Worm (Caenorhabditis elegans) whole organism, L3 larva: ENCODE data around the gene frpr-6.

Experiments used
- R02D3.7 ChIP-seq: fragments of 150-350 bp; optimal IDR thresholded peaks from 2 replicates; lab custom pipeline; 2014; ENCODE audit warnings: missing biosample characterization, missing genetic modification characterization
- ZK546.5 ChIP-seq: sonication (generic microtip); optimal IDR thresholded peaks from 2 replicates; lab custom pipeline; 2017; ENCODE audit warnings: missing biosample characterization, missing genetic modification characterization
- aly-2 ChIP-seq: fragments of 150-350 bp; optimal IDR thresholded peaks from 2 replicates; lab custom pipeline; 2014; ENCODE audit warnings: missing biosample characterization, missing genetic modification characterization
- ama-1 ChIP-seq: fragments of 150-350 bp; optimal IDR thresholded peaks from 2 replicates; lab custom pipeline; 2018
- ceh-16 ChIP-seq: sonication (generic microtip); optimal IDR thresholded peaks from 2 replicates; lab custom pipeline; 2017; ENCODE audit warnings: missing biosample characterization, missing genetic modification characterization
- ceh-28 ChIP-seq: fragments of 150-350 bp; optimal IDR thresholded peaks from 2 replicates; lab custom pipeline; 2014; ENCODE audit warnings: missing biosample characterization, missing genetic modification reagents, missing genetic modification characterization
- ceh-9 ChIP-seq: sonication (generic microtip); optimal IDR thresholded peaks from 2 replicates; lab custom pipeline; 2018; ENCODE audit warnings: missing biosample characterization, missing genetic modification characterization
- daf-12 ChIP-seq: fragments of 150-350 bp; optimal IDR thresholded peaks from 2 replicates; lab custom pipeline; 2014; ENCODE audit warnings: missing biosample characterization, missing genetic modification reagents, missing genetic modification characterization
- elt-1 ChIP-seq: fragments of 150-350 bp; optimal IDR thresholded peaks from 2 replicates; lab custom pipeline; 2014; ENCODE audit warnings: missing biosample characterization, missing genetic modification characterization
- elt-3 ChIP-seq, 3 experiments: fragments of 150-350 bp in 1 of 3; sonication (generic microtip) in 2 of 3; optimal IDR thresholded peaks; 2 replicates in 2 of 3; 4 replicates in 1 of 3; lab custom pipeline; 2014 to 2017; ENCODE audit warnings: missing biosample characterization in 3 of 3, missing genetic modification characterization in 3 of 3
- eor-1 ChIP-seq, 2 experiments: fragments of 150-350 bp; optimal IDR thresholded peaks; 2 replicates each; lab custom pipeline; 2014 to 2018; ENCODE audit warnings: missing biosample characterization in 2 of 2, missing genetic modification characterization in 2 of 2
- fkh-10 ChIP-seq: sonication (generic microtip); optimal IDR thresholded peaks from 2 replicates; lab custom pipeline; 2017; ENCODE audit warnings: missing biosample characterization, missing genetic modification reagents, missing genetic modification characterization
- fkh-2 ChIP-seq: fragments of 150-350 bp; optimal IDR thresholded peaks from 2 replicates; lab custom pipeline; 2014; ENCODE audit warnings: missing biosample characterization, missing genetic modification reagents, missing genetic modification characterization
- hmg-11 ChIP-seq: sonication (generic microtip); optimal IDR thresholded peaks from 2 replicates; lab custom pipeline; 2016; ENCODE audit warnings: missing genetic modification characterization, missing compliant biosample characterization
- jun-1 ChIP-seq: fragments of 150-350 bp; optimal IDR thresholded peaks from 2 replicates; lab custom pipeline; 2014; ENCODE audit warnings: missing biosample characterization, missing genetic modification reagents, missing genetic modification characterization
- lin-15B ChIP-seq: fragments of 150-350 bp; optimal IDR thresholded peaks from 2 replicates; lab custom pipeline; 2014; ENCODE audit warnings: missing biosample characterization, missing genetic modification characterization
- lin-39 ChIP-seq: fragments of 150-350 bp; optimal IDR thresholded peaks from 2 replicates; lab custom pipeline; 2018; ENCODE audit warnings: missing biosample characterization, missing genetic modification reagents, missing genetic modification characterization
- mml-1 ChIP-seq: fragments of 150-350 bp; sonication (generic microtip); optimal IDR thresholded peaks from 3 replicates; lab custom pipeline; 2014; ENCODE audit warnings: missing biosample characterization, missing genetic modification characterization
- nhr-11 ChIP-seq: fragments of 150-350 bp; optimal IDR thresholded peaks from 2 replicates; lab custom pipeline; 2014; ENCODE audit warnings: missing biosample characterization, missing genetic modification characterization
- nhr-23 ChIP-seq: fragments of 150-350 bp; optimal IDR thresholded peaks from 2 replicates; lab custom pipeline; 2014; ENCODE audit warnings: missing biosample characterization, missing genetic modification reagents, missing genetic modification characterization
- nhr-25 ChIP-seq: sonication (generic microtip); optimal IDR thresholded peaks from 2 replicates; lab custom pipeline; 2017; ENCODE audit warnings: missing biosample characterization, missing genetic modification characterization
- nhr-43 ChIP-seq: sonication (generic microtip); optimal IDR thresholded peaks from 2 replicates; lab custom pipeline; 2016; ENCODE audit warnings: mild to moderate bottlenecking, missing genetic modification characterization, missing compliant biosample characterization; ENCODE audit not compliant: poor library complexity, severe bottlenecking
- nhr-67 ChIP-seq: fragments of 150-350 bp; optimal IDR thresholded peaks from 2 replicates; lab custom pipeline; 2014; ENCODE audit warnings: missing biosample characterization, missing genetic modification characterization
- nhr-77 ChIP-seq: fragments of 150-350 bp; optimal IDR thresholded peaks from 2 replicates; lab custom pipeline; 2014; ENCODE audit warnings: missing biosample characterization, missing genetic modification characterization
- pha-4 ChIP-seq: fragments of 150-350 bp; optimal IDR thresholded peaks from 2 replicates; lab custom pipeline; 2014; ENCODE audit warnings: missing biosample characterization, missing genetic modification reagents, missing genetic modification characterization
- sea-2 ChIP-seq: fragments of 150-350 bp; sonication (generic microtip); optimal IDR thresholded peaks from 4 replicates; lab custom pipeline; 2014; ENCODE audit warnings: missing biosample characterization, missing genetic modification reagents, missing genetic modification characterization
- skn-1 ChIP-seq: fragments of 150-350 bp; optimal IDR thresholded peaks from 2 replicates; lab custom pipeline; 2014; ENCODE audit warnings: missing biosample characterization, missing genetic modification characterization
- snpc-4 ChIP-seq: fragments of 150-350 bp; optimal IDR thresholded peaks from 2 replicates; lab custom pipeline; 2014; ENCODE audit warnings: missing biosample characterization, missing genetic modification characterization
- tbx-2 ChIP-seq: sonication (generic microtip); optimal IDR thresholded peaks from 2 replicates; lab custom pipeline; 2016; ENCODE audit warnings: mild to moderate bottlenecking, missing genetic modification characterization, missing compliant biosample characterization
- unc-62 ChIP-seq: fragments of 150-350 bp; sonication (generic microtip); optimal IDR thresholded peaks from 4 replicates; lab custom pipeline; 2014; ENCODE audit warnings: missing biosample characterization, missing genetic modification reagents, missing genetic modification characterization
- zag-1 ChIP-seq: fragments of 150-350 bp; optimal IDR thresholded peaks from 2 replicates; lab custom pipeline; 2014; ENCODE audit warnings: missing biosample characterization, missing genetic modification characterization
- ztf-11 ChIP-seq: fragments of 150-350 bp; optimal IDR thresholded peaks from 2 replicates; lab custom pipeline; 2014; ENCODE audit warnings: missing biosample characterization, missing genetic modification characterization
- ztf-4 ChIP-seq: fragments of 150-350 bp; optimal IDR thresholded peaks from 2 replicates; lab custom pipeline; 2014; ENCODE audit warnings: missing biosample characterization, missing genetic modification characterization

The frpr-6 gene

ce11 chrV:9069680-9070079, 31.3 kb downstream of the frpr-6 start, which contains the start of gene T27E4.5:
Gene T27E4.5, minus strand, starts transcription at chrV:9069780.
- no peak for TF ChIP-seq ceh-28 (tag; lab: Kevin White, UChicago)
- no peak for TF ChIP-seq aly-2 (tag; lab: Kevin White, UChicago)
- TF ChIP-seq ztf-4 (tag; lab: Kevin White, UChicago): no peak
- TF ChIP-seq zag-1: no peak
- TF ChIP-seq nhr-67 (tag; lab: Kevin White, UChicago): no peak
- TF ChIP-seq mml-1 (tag; lab: Kevin White, UChicago): no peak
- TF ChIP-seq sea-2 (GFP tag; lab: Kevin White, UChicago): no peak
- TF ChIP-seq ztf-11 (tag; lab: Kevin White, UChicago): no peak
- TF ChIP-seq nhr-23: no peak
- no peak for TF ChIP-seq lin-15B (tag; lab: Kevin White, UChicago)
- TF ChIP-seq pha-4 (tag; lab: Kevin White, UChicago): no peak
- no peak for TF ChIP-seq nhr-11 (tag; lab: Kevin White, UChicago)
- TF ChIP-seq ceh-16 (tag; lab: Kevin White, UChicago): no peak
- TF ChIP-seq skn-1: no peak
- no peak for TF ChIP-seq ZK546.5 (tag; lab: Kevin White, UChicago)
- TF ChIP-seq ceh-9 (tag; lab: Kevin White, UChicago): no peak
- no peak for TF ChIP-seq R02D3.7 (tag; lab: Kevin White, UChicago)
- no peak for TF ChIP-seq jun-1 (tag; lab: Kevin White, UChicago)
- TF ChIP-seq fkh-2 (tag; lab: Kevin White, UChicago): no peak
- TF ChIP-seq tbx-2 (tag; lab: Kevin White, UChicago): no peak

ce11 chrV:9067678-9068077, 33.3 kb downstream of the frpr-6 start, which contains the start of gene fip-2:
Gene fip-2, plus strand, starts transcription at chrV:9067978.
- TF ChIP-seq nhr-77 (no peak), elt-3 (tag; optimal IDR thresholded peaks at IDR 0.05; lab: Kevin White, UChicago) (no peak), eor-1 (tag; optimal IDR thresholded peaks at IDR 0.05; lab: Kevin White, UChicago) (no peak)

- no peak for TF ChIP-seq ama-1
- TF ChIP-seq elt-3 (tag; optimal IDR thresholded peaks at IDR 0.05; lab: Kevin White, UChicago): no peak
- TF ChIP-seq elt-1 (tag; lab: Kevin White, UChicago): peak; percentile 87
Measured at ce11 chrV:9065915-9066314, 35.0 kb downstream of the frpr-6 start.

- TF ChIP-seq ztf-11 (tag; lab: Kevin White, UChicago) (no peak), pha-4 (tag; lab: Kevin White, UChicago) (no peak), hmg-11 (tag; lab: Kevin White, UChicago) (no peak), skn-1 (no peak), eor-1 (tag; optimal IDR thresholded peaks at IDR 0.05; lab: Kevin White, UChicago) (no peak), ztf-4 (tag; lab: Kevin White, UChicago) (no peak), ceh-16 (tag; lab: Kevin White, UChicago) (no peak), R02D3.7 (tag; lab: Kevin White, UChicago) (no peak), jun-1 (tag; lab: Kevin White, UChicago) (no peak), snpc-4 (tag; lab: Kevin White, UChicago) (no peak), aly-2 (tag; lab: Kevin White, UChicago) (no peak), lin-39 (no peak), nhr-25 (tag; lab: Kevin White, UChicago) (no peak), fkh-2 (tag; lab: Kevin White, UChicago) (no peak), sea-2 (GFP tag; lab: Kevin White, UChicago) (no peak), ama-1 (no peak), nhr-43 (tag; lab: Kevin White, UChicago) (no peak), mml-1 (tag; lab: Kevin White, UChicago) (no peak), unc-62 (no peak), fkh-10 (no peak)
Measured at ce11 chrV:9065001-9065400, 36.0 kb downstream of the frpr-6 start.

- TF ChIP-seq sea-2 (GFP tag; lab: Kevin White, UChicago) (no peak), nhr-23 (peak; percentile 32)
Measured at ce11 chrV:9063134-9063533, 37.8 kb downstream of the frpr-6 start.

- TF ChIP-seq nhr-43 (tag; lab: Kevin White, UChicago) (no peak), daf-12 (tag; lab: Kevin White, UChicago) (no peak)
Measured at ce11 chrV:9062341-9062740, 38.6 kb downstream of the frpr-6 start, which contains the start of gene C25E10.12. Gene C25E10.12, minus strand, starts transcription at chrV:9062441.
